Fruit fly (Drosophila melanogaster) Kc167 (cell line): ENCODE results near the gene Prps.

Experiments
- Myc ChIP-seq: fragments of >200 bp; optimal IDR thresholded peaks from 2 replicates; lab custom pipeline; 2017; ENCODE audit warnings: missing external identifiers
- Sin3A ChIP-seq: fragments of >200 bp; optimal IDR thresholded peaks from 2 replicates; lab custom pipeline; 2018; ENCODE audit warnings: missing external identifiers
- h ChIP-seq: fragments of >200 bp; optimal IDR thresholded peaks from 3 replicates; lab custom pipeline; 2018; ENCODE audit warnings: missing external identifiers
- insv ChIP-seq: fragments of >200 bp; optimal IDR thresholded peaks from 3 replicates; lab custom pipeline; 2018; ENCODE audit warnings: missing external identifiers
- psq ChIP-seq: fragments of >200 bp; optimal IDR thresholded peaks from 2 replicates; lab custom pipeline; 2017; ENCODE audit warnings: missing external identifiers
- ttk ChIP-seq: sonication (Bioruptor generic); optimal IDR thresholded peaks from 2 replicates; lab custom pipeline; 2017; ENCODE audit warnings: missing external identifiers

The Prps gene

dm6 chr3L:9696650-9697526 is at the start of gene Prps:
Prps (minus strand) TSS chr3L:9696700.
- TF ChIP-seq Myc (lab: Kevin White, UChicago) (no peak), h (no peak), ttk (no peak), Sin3A (no peak), psq (no peak), insv (no peak)

DNA sequence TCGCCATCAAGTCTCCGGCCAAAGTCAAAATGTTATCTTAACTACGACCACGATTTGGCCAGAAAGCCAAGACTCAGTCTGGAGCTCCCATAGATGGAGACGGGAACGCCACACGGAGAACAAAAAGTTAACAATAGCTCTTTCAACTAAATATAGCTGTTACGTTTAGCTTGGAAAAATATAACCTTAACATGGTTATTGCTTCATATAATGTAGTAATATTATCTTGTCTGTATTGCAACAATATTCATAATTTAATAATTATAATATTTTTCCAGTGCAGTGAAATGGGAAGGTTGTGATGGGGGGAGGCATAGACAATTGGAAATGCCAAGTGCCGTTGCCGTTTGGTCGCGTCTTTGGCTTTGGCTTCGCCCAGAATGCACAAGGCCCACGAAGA is 48.9 kb upstream of the Prps start:
- no peak for TF ChIP-seq Myc (lab: Kevin White, UChicago)
- TF ChIP-seq psq = no peak
- no peak for TF ChIP-seq Sin3A
- no peak for TF ChIP-seq insv
- TF ChIP-seq h = no peak
- TF ChIP-seq ttk = no peak

DNA sequence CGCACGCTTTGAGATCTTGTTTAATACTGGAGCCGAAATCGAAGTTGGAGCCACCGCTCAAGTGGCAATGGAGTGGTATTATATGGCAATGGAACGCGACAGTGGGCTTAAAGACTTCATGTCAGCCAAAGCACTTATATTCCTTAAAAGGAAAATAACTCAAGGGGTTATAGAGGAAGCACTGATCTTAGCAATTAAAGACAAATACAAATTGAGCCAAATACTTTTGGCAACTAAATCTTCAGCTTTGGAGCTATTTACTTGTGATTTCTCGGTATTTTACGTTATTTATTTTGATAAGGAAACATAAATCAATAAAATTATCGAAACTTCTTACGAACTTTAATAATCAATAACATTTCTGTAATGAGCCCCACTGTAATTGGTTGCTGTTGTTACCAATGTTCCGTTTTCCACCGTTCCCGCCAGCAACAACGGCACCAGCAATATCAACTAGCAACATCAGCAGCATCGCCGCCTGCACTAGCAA is 47.6 kb upstream of the Prps start:
- TF ChIP-seq psq (no peak), ttk (no peak), h (no peak), insv (no peak), Myc (lab: Kevin White, UChicago) (no peak), Sin3A (no peak)

dm6 chr3L:9742342-9742741 is 45.8 kb upstream of the Prps start:
- TF ChIP-seq psq (no peak), Myc (lab: Kevin White, UChicago) (no peak), ttk (no peak), insv (no peak), Sin3A (no peak), h (no peak)

dm6 chr3L:9739629-9740028 is 43.1 kb upstream of the Prps start:
- TF ChIP-seq psq = no peak
- TF ChIP-seq Myc (lab: Kevin White, UChicago) = no peak
- TF ChIP-seq h = no peak
- TF ChIP-seq ttk = no peak
- TF ChIP-seq insv = no peak
- TF ChIP-seq Sin3A = no peak

dm6 chr3L:9733563-9733962 is 37.1 kb upstream of the Prps start, which contains the start of gene CG6749:
CG6749 (minus strand) TSS chr3L:9733807.
- TF ChIP-seq Myc (lab: Kevin White, UChicago) (no peak), h (no peak), ttk (no peak), insv (no peak), Sin3A (no peak), psq (no peak)

DNA sequence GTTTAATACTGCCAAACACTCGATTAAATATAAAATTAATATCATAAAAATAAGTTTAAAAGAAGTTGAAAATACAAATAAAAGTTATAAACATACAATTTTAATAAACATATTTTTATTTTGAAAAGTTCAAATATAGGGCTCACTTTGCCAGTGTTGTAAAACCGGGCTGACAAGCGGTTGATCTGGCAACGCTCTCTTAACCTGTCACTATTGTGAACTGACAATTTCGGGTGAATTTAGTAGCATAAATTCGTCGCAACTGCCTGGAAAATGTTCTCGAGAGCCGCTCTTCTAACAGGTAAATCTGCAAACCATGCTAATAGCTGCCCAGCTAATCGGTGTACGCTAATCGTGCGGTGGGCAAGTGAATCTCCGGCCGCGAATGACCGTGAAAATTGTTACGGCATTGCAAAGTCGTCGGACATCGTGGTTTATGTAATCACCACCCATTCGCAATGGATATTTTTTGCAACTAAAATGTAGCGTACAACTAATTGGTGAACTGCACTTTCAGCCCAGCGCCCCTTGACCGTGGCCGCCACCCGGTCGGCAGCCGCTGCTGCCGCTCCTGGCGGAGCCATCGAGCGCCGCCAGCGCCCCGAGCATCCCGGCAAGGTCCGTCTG is 33.4 kb upstream of the Prps start, which contains the start of gene ATPsynB:
Gene ATPsynB, plus strand, starts transcription at position 205 of the 627 bp plus-strand sequence.
- TF ChIP-seq Sin3A = no peak
- TF ChIP-seq h = no peak
- TF ChIP-seq insv = no peak
- TF ChIP-seq ttk = no peak
- TF ChIP-seq Myc (lab: Kevin White, UChicago) = no peak
- TF ChIP-seq psq = no peak

DNA sequence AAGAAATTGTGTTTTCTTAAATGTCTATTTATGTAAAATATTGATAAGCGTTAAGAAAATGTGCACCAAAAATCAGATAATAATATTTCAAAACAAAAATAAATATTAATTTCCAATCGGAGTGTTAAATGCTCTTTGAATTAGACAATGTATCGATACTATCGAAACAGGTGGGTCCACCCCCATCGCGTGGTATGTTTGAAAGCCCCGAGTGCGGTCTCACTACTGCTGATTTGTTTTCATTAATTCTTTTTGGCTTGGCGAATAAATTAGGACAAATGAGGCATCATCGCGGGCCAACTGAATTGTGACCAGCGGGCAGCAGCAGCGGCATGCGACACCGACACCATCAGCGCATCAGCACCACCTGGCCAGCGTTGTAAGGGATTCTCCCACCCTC is 30.2 kb upstream of the Prps start, which contains the start of gene Naa60:
Gene Naa60, plus strand, starts transcription at position 189 of the 400 bp plus-strand sequence.
- TF ChIP-seq h (no peak), psq (no peak), Myc (lab: Kevin White, UChicago) (no peak), Sin3A (no peak), ttk (no peak), insv (no peak)

DNA sequence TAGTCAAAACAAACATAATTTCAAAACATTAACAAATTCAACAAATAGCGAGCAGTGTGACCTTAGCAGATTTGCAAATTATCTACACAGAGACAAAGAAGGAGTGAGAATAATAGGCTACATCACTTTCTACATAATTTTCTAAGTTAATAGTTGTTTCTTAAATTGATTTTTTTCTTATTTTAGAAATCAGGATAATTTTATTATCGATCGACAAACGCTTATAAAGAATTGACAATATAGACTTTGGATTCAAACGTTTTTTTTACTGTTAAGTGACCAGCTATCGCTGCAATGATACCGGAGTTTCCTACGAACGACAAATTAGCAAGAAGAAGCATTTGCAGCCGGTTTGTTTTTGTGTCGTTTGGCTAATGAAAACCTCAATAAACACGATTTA is 26.6 kb upstream of the Prps start, which contains the start of the genes nbs and defl:
Gene nbs, minus strand, starts transcription at position 87 of the 400 bp plus-strand sequence.
Gene defl, plus strand, starts transcription at position 316 of the 400 bp plus-strand sequence.
- TF ChIP-seq insv (no peak), Myc (lab: Kevin White, UChicago) (no peak), h (no peak), Sin3A (no peak), ttk (no peak), psq (no peak)

DNA sequence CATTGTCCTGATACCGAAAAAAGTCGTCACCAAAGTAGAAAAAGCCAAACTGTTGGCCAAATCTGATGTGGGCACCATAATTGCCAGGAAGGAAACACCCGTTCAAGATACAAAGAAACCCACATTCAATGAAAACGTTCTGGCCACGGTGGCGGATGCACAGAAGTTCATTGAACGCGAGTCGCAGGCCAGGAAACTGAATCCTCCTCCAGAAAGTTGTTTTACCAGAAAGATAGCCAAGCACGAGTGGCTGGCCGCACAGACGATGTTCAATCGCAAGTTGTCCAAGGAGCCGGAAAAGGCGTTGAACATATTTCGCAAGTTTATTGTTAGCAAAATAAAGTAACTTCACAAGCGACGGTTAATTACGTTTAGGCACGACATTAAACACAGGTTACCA is 23.6 kb upstream of the Prps start:
- TF ChIP-seq Sin3A (no peak), ttk (no peak), insv (no peak), psq (no peak), h (no peak), Myc (lab: Kevin White, UChicago) (no peak)

DNA sequence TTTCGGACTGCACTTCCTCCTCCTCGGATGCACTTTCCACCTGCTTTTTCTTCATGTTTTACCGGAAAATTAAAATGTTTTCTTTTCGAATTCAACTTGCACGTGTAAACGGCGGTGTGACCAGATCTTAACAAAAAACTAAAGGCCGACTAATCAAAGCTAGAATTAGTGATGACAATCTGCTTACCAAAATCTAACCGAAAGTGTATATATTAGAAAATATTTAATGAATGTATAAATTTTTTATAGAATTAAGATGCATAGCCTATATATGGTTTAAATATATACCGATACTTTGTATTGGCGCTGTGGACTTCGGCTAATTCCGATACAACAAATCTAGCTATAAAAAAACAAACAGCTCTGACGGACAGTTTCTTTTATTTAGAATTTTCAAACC is 22.4 kb upstream of the Prps start, which contains the start of the genes CG18178 and CG14174:
Gene CG18178, minus strand, starts transcription at position 216 of the 400 bp plus-strand sequence.
Gene CG14174, plus strand, starts transcription at position 400 of the 400 bp plus-strand sequence.
- TF ChIP-seq Sin3A (no peak), h (no peak), Myc (lab: Kevin White, UChicago) (no peak)

dm6 chr3L:9717839-9718238 is 21.3 kb upstream of the Prps start:
- TF ChIP-seq ttk (no peak), insv (no peak), Sin3A (no peak), h (no peak), Myc (lab: Kevin White, UChicago) (no peak), psq (no peak)

DNA sequence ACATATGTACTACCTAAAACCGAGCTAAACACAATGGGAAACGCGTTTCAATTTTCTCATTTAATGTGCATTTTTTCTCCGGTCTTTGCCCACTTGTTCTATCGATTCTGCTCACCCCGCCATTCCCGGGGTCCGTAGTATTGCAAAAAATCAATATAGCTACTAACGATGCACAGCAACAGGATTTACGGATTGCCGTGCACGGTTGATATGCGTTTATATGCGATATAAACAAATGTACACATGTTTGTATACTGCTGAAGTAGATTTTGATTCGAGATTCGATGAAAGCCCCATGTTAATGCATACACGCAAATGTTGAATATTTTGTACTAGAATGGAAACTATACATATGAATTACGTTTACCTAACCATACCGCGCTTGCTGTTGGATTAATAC is 20.6 kb upstream of the Prps start:
- TF ChIP-seq h = no peak
- no peak for TF ChIP-seq Sin3A
- no peak for TF ChIP-seq insv
- no peak for TF ChIP-seq ttk
- TF ChIP-seq Myc (lab: Kevin White, UChicago) = no peak
- TF ChIP-seq psq = no peak
